Fruit fly (Drosophila melanogaster) whole organism, embryonic: ENCODE results near the gene CG10164.

Source experiments
- BEAF-32 ChIP-seq: fragments of 200-800 bp; sonication (Bioruptor generic); optimal IDR thresholded peaks from 3 replicates; lab custom pipeline; 2017; ENCODE audit warnings: missing biosample characterization, missing genetic modification characterization, mild to moderate bottlenecking, moderate library complexity, missing genetic modification reagents
- CG4282 ChIP-seq: fragments of 200-800 bp; sonication (Bioruptor generic); optimal IDR thresholded peaks from 2 replicates; lab custom pipeline; 2016; ENCODE audit warnings: missing biosample characterization, missing genetic modification characterization
- CG9817 ChIP-seq: fragments of 200-800 bp; sonication (Bioruptor generic); optimal IDR thresholded peaks from 2 replicates; lab custom pipeline; 2018; ENCODE audit warnings: missing biosample characterization, mild to moderate bottlenecking, missing genetic modification characterization, moderate library complexity
- jigr1 ChIP-seq: fragments of 200-800 bp; sonication (Bioruptor generic); IDR thresholded peaks from 3 replicates; pipeline ENCODE4 v1.3.6; 2022; ENCODE audit warnings: missing biosample characterization, missing genetic modification characterization

DNA sequence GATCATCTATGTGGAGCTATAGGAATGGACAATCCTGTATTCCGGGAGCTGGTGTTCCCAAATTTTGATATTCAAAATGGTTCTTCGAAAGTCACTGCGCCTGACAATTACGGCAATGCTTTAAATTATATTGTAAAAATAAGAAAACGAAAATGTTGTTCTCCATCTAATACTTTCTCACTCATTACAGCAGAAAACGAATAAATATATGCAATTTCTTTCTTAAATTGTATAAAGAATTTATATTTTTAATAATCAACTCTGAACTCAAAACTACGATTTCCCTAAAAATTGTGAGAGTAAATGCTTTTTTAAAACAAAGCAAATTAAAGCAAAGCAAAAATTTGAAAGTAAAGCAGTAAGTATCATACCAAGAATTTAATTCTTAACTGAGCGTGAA is at the start of gene CG10164:
- TF ChIP-seq BEAF-32, result no peak
- no peak for TF ChIP-seq CG9817
- no peak for TF ChIP-seq jigr1 (GFP tag; lab: Robert Waterston, UW)
- TF ChIP-seq CG4282 (GFP tag; lab: Kevin White, UChicago), result no peak
